Worm (Caenorhabditis elegans): ENCODE data around the gene F13B12.4.

F13B12.4 gene

DNA sequence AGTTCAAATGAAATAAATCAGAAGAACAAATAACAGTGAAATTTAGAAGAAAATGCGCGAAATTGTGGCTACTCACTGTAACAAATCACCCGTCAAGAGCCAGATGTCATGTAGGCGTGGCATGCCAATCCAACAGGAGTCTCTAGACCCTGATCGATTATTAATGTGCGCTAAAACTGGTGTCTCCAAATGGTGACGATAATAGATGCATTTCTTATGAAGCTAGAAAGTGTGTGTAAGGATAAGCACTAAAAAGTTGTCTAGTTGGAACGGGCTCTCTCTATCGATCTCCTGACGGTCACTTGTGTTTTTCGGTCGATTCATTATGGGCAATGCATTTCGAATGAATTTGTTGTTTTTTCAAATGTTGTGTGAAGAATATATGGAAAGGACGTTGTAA is 12.1 kb upstream of the F13B12.4 start, which contains the start of gene mec-3:
Gene mec-3 (minus strand): TSS at position 101 of the 400 bp plus-strand sequence.
- TF ChIP-seq unc-62 (GFP tag; optimal IDR thresholded peaks at IDR 0.05 in 1 of 2): no peak
- TF ChIP-seq unc-62 (tag; optimal IDR thresholded peaks at IDR 0.05): no peak
- no peak for TF ChIP-seq dmd-6 (GFP tag; IDR thresholded peaks at IDR 0.05)
- TF ChIP-seq T20F7.1 (GFP tag; optimal IDR thresholded peaks at IDR 0.05): no peak
- TF ChIP-seq aha-1 (tag): no peak
- TF ChIP-seq dpl-1 (GFP tag; optimal IDR thresholded peaks at IDR 0.05): no peak
- no peak for TF ChIP-seq ceh-44 (GFP tag; IDR thresholded peaks at IDR 0.05)
- no peak for TF ChIP-seq lsy-2 (tag; optimal IDR thresholded peaks at IDR 0.05)
- no peak for TF ChIP-seq madf-5 (GFP tag; IDR thresholded peaks at IDR 0.05)
- TF ChIP-seq lin-13 (GFP tag; optimal IDR thresholded peaks at IDR 0.05): no peak
- TF ChIP-seq ZK337.2 (GFP tag; IDR thresholded peaks at IDR 0.05): no peak
- no peak for TF ChIP-seq zip-11 (GFP tag; IDR thresholded peaks at IDR 0.05)
- TF ChIP-seq Y105C5A.15 (GFP tag; IDR thresholded peaks at IDR 0.05): no peak
- no peak for TF ChIP-seq lin-29 (GFP tag; IDR thresholded peaks at IDR 0.05)
- no peak for TF ChIP-seq sdz-12 (GFP tag; optimal IDR thresholded peaks at IDR 0.05)
- TF ChIP-seq Y75B8A.6 (GFP tag; IDR thresholded peaks at IDR 0.05): no peak
- TF ChIP-seq F26F4.8 (GFP tag; conservative IDR thresholded peaks at IDR 0.05): no peak
- TF ChIP-seq dve-1 (tag; optimal IDR thresholded peaks at IDR 0.05; ENCODE audit: insufficient read depth): no peak
- TF ChIP-seq pha-4 (GFP tag; IDR thresholded peaks at IDR 0.05): no peak
- TF ChIP-seq pha-4 (tag; optimal IDR thresholded peaks at IDR 0.05): no peak
- no peak for TF ChIP-seq tag-97 (GFP tag; IDR thresholded peaks at IDR 0.05)

DNA sequence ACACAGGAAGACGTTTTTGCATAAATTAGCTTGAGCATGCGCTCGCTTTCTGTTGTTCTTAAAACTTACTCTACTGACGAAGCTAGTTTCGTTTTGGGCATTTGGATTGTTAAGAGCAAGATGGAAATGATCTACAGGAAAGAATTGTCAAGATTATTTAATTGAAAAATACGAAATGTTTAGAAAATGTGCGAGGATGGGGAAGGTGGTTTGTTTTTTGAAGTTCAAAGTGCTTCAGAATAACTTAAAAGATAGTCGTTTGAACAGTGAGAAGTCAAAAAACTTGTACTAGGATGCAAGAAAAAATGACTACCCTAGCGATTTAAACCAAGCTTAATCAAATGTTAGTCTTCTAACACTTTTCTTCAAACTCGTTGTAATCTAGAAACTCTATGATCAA is 7.4 kb upstream of the F13B12.4 start, which contains the start of gene srb-17:
Gene srb-17 (minus strand): TSS at position 101 of the 400 bp plus-strand sequence.
- TF ChIP-seq fkh-10 (GFP tag; optimal IDR thresholded peaks at IDR 0.05): no peak
- TF ChIP-seq aly-2 (tag; optimal IDR thresholded peaks at IDR 0.05): no peak
- TF ChIP-seq nhr-41 (GFP tag; IDR thresholded peaks at IDR 0.05): no peak
- TF ChIP-seq nhr-111 (GFP tag; optimal IDR thresholded peaks at IDR 0.05): no peak
- TF ChIP-seq nhr-10 (tag; optimal IDR thresholded peaks at IDR 0.05): no peak
- TF ChIP-seq unc-130 (GFP tag; optimal IDR thresholded peaks at IDR 0.05): no peak

DNA sequence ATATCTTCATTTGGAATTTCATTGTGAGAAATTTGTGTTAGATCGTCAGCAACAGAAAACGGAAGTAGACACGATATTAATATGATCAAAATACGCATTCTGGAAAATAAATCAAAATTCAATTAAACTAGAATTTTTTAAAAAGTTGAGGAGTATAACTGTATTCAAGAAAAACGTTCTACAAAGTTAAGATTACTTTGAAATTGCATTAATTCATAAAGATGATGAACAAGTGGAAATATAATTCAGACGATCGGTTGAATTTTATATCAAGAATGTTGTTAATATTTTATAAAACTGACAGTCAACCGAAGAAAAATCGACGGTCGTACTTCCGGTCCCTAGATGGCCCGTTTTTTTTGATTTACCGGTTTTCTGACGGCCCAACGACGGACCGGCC is 3.3 kb upstream of the F13B12.4 start, which contains the start of gene F01D4.8:
Gene F01D4.8 (minus strand): TSS at position 101 of the 400 bp plus-strand sequence.
- TF ChIP-seq skn-1 (tag; optimal IDR thresholded peaks at IDR 0.05) (no peak), lsy-2 (tag; optimal IDR thresholded peaks at IDR 0.05) (no peak), nhr-111 (GFP tag; optimal IDR thresholded peaks at IDR 0.05) (no peak), ztf-11 (tag; optimal IDR thresholded peaks at IDR 0.05) (no peak), dve-1 (tag; optimal IDR thresholded peaks at IDR 0.05; ENCODE audit: insufficient read depth) (no peak), arid-1 (GFP tag; conservative IDR thresholded peaks at IDR 0.05) (no peak), ces-1 (GFP tag; optimal IDR thresholded peaks at IDR 0.05) (no peak), ztf-7 (tag; optimal IDR thresholded peaks at IDR 0.05) (no peak), daf-19 (GFP tag; conservative IDR thresholded peaks at IDR 0.05) (no peak), fkh-10 (GFP tag; optimal IDR thresholded peaks at IDR 0.05) (no peak), pha-4 (GFP tag; IDR thresholded peaks at IDR 0.05) (no peak), pha-4 (tag; optimal IDR thresholded peaks at IDR 0.05) (no peak), nhr-28 (tag; optimal IDR thresholded peaks at IDR 0.05) (no peak), saeg-2 (GFP tag; IDR thresholded peaks at IDR 0.05) (no peak), snpc-1.2 (GFP tag; IDR thresholded peaks at IDR 0.05) (no peak), nhr-42 (GFP tag; IDR thresholded peaks at IDR 0.05) (no peak), T20F7.1 (GFP tag; optimal IDR thresholded peaks at IDR 0.05) (no peak), lin-38 (GFP tag; IDR thresholded peaks at IDR 0.05) (no peak)

DNA sequence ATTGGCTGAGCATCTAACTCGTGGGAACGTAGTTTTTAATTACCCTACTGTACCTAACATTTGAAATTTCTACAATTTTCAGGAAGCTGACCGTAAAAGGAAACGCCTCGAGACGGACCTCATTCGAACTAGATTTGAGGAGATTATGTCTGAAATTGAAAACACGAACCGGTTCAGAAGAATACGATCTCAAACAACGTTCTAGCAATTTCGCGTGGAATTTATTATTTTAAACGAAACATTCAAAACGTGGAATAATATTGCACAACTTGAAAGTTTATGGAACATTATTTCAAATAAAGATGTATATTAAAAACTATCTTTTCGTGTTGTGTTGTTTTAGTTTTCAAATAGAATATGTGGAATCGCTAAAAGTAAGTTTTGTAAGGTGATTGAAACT is 6.2 kb downstream of the F13B12.4 start, which contains the start of gene F13B12.7:
Gene F13B12.7 (plus strand): TSS at position 301 of the 400 bp plus-strand sequence.
- TF ChIP-seq arid-1 (GFP tag; conservative IDR thresholded peaks at IDR 0.05) (no peak), tra-1 (GFP tag; IDR thresholded peaks at IDR 0.05) (no peak), lin-1 (GFP tag; IDR thresholded peaks at IDR 0.05) (no peak), madf-5 (GFP tag; IDR thresholded peaks at IDR 0.05) (no peak), ces-1 (GFP tag; optimal IDR thresholded peaks at IDR 0.05) (no peak), zag-1 (tag; optimal IDR thresholded peaks at IDR 0.05) (no peak), hmg-1.1 (GFP tag; IDR thresholded peaks at IDR 0.05) (no peak), aly-2 (tag; optimal IDR thresholded peaks at IDR 0.05) (no peak), T20F7.1 (GFP tag; optimal IDR thresholded peaks at IDR 0.05) (no peak), php-3 (GFP tag; IDR thresholded peaks at IDR 0.05) (no peak)

All from whole organism, L4 larva.